Fruit fly (Drosophila melanogaster) whole organism, embryonic: ENCODE data around the gene MED14.
A peak's percentile ranks its signal among the peaks of the same experiment; 100 is the strongest.

Experiments used
- Atf-2 ChIP-seq: fragments of 200-800 bp; sonication (Bioruptor generic); optimal IDR thresholded peaks from 2 replicates; lab custom pipeline; 2016; ENCODE audit warnings: missing biosample characterization, missing genetic modification characterization
- Blimp-1 ChIP-seq: fragments of 200-800 bp; sonication (Bioruptor generic); optimal IDR thresholded peaks from 3 replicates; lab custom pipeline; 2018; ENCODE audit warnings: missing biosample characterization, missing genetic modification characterization, mild to moderate bottlenecking, moderate library complexity, missing genetic modification reagents
- CG10321 ChIP-seq: fragments of 200-800 bp; sonication (Bioruptor generic); IDR thresholded peaks from 2 replicates; pipeline ENCODE4 v1.3.6; 2022; ENCODE audit warnings: missing biosample characterization, missing genetic modification characterization
- CG11456 ChIP-seq: fragments of 200-800 bp; sonication (Bioruptor generic); IDR thresholded peaks from 3 replicates; pipeline ENCODE4 v1.3.6; 2022; ENCODE audit warnings: missing biosample characterization, missing genetic modification characterization
- CG12236 ChIP-seq: fragments of 200-800 bp; sonication (Bioruptor generic); optimal IDR thresholded peaks from 2 replicates; lab custom pipeline; 2016; ENCODE audit warnings: missing biosample characterization, missing genetic modification characterization
- CG1233 ChIP-seq: fragments of 200-800 bp; sonication (Bioruptor generic); optimal IDR thresholded peaks from 4 replicates; lab custom pipeline; 2018; ENCODE audit warnings: missing biosample characterization, mild to moderate bottlenecking, missing genetic modification characterization
- CG12391 ChIP-seq: fragments of 200-800 bp; sonication (Bioruptor generic); optimal IDR thresholded peaks from 3 replicates; lab custom pipeline; 2018; ENCODE audit warnings: missing biosample characterization, mild to moderate bottlenecking, missing genetic modification characterization, moderate library complexity
- CG12942 ChIP-seq: fragments of 200-800 bp; sonication (Bioruptor generic); optimal IDR thresholded peaks from 3 replicates; lab custom pipeline; 2016; ENCODE audit warnings: missing biosample characterization, missing genetic modification characterization
- CG15269 ChIP-seq: fragments of 200-800 bp; sonication (Bioruptor generic); optimal IDR thresholded peaks from 2 replicates; lab custom pipeline; 2018; ENCODE audit warnings: missing biosample characterization, mild to moderate bottlenecking, missing genetic modification characterization, moderate library complexity
- CG17359 ChIP-seq: fragments of 200-800 bp; sonication (Bioruptor generic); optimal IDR thresholded peaks from 3 replicates; lab custom pipeline; 2018; ENCODE audit warnings: missing biosample characterization, mild to moderate bottlenecking, missing genetic modification characterization, moderate library complexity
- CG17385 ChIP-seq: fragments of 200-800 bp; sonication (Bioruptor generic); optimal IDR thresholded peaks from 3 replicates; lab custom pipeline; 2018; ENCODE audit warnings: missing biosample characterization, mild to moderate bottlenecking, missing genetic modification characterization
- CG18262 ChIP-seq: fragments of 200-800 bp; optimal IDR thresholded peaks from 3 replicates; lab custom pipeline; 2019; ENCODE audit warnings: missing biosample characterization, mild to moderate bottlenecking, missing genetic modification characterization, moderate library complexity
- CG18619 ChIP-seq: fragments of 200-800 bp; sonication (Bioruptor generic); optimal IDR thresholded peaks from 3 replicates; lab custom pipeline; 2017; ENCODE audit warnings: missing biosample characterization, mild to moderate bottlenecking, missing genetic modification characterization
- CG2116 ChIP-seq: fragments of 200-800 bp; sonication (Bioruptor generic); optimal IDR thresholded peaks from 3 replicates; lab custom pipeline; 2018; ENCODE audit warnings: missing biosample characterization, mild to moderate bottlenecking, missing genetic modification characterization
- CG31224 ChIP-seq: fragments of 200-800 bp; sonication (Bioruptor generic); IDR thresholded peaks from 2 replicates; pipeline ENCODE4 v1.3.6; 2022; ENCODE audit warnings: missing biosample characterization, missing genetic modification characterization
- CG31365 ChIP-seq: fragments of 200-800 bp; sonication (Bioruptor generic); optimal IDR thresholded peaks from 2 replicates; lab custom pipeline; 2018; ENCODE audit warnings: missing biosample characterization, mild to moderate bottlenecking, missing genetic modification characterization
- CG34422 ChIP-seq: fragments of 200-800 bp; sonication (Bioruptor generic); IDR thresholded peaks from 3 replicates; pipeline ENCODE4 v1.3.6; 2022; ENCODE audit warnings: missing biosample characterization, missing genetic modification characterization
- CG3838 ChIP-seq: fragments of 200-800 bp; sonication (Bioruptor generic); optimal IDR thresholded peaks from 3 replicates; lab custom pipeline; 2016; ENCODE audit warnings: missing biosample characterization, missing genetic modification characterization
- CG4360 ChIP-seq: fragments of 200-800 bp; sonication (Bioruptor generic); IDR thresholded peaks from 2 replicates; pipeline ENCODE4 v1.3.6; 2022; ENCODE audit warnings: missing biosample characterization, missing genetic modification characterization
- CG4854 ChIP-seq: fragments of 200-800 bp; sonication (Bioruptor generic); optimal IDR thresholded peaks from 2 replicates; lab custom pipeline; 2016; ENCODE audit warnings: missing biosample characterization, missing genetic modification characterization, inconsistent platforms
- CG6272 ChIP-seq: fragments of 200-800 bp; sonication (Bioruptor generic); IDR thresholded peaks from 2 replicates; pipeline ENCODE4 v1.3.6; 2022; ENCODE audit warnings: missing biosample characterization, missing genetic modification characterization
- CG7271 ChIP-seq: fragments of 200-800 bp; sonication (Bioruptor generic); optimal IDR thresholded peaks from 2 replicates; lab custom pipeline; 2018; ENCODE audit warnings: missing biosample characterization, mild to moderate bottlenecking, missing genetic modification characterization, moderate library complexity
- CG8765 ChIP-seq: fragments of 200-800 bp; sonication (Bioruptor generic); IDR thresholded peaks from 2 replicates; pipeline ENCODE4 v1.3.6; 2022; ENCODE audit warnings: missing biosample characterization, missing genetic modification characterization
- CG9932 ChIP-seq: fragments of 200-800 bp; sonication (Bioruptor generic); IDR thresholded peaks from 2 replicates; pipeline ENCODE4 v1.3.6; 2022; ENCODE audit warnings: missing biosample characterization, missing genetic modification characterization
- GATAe ChIP-seq: fragments of 200-800 bp; sonication (Bioruptor generic); conservative IDR thresholded peaks from 2 replicates; pipeline ENCODE4 v1.3.6; 2022; ENCODE audit warnings: missing biosample characterization, missing genetic modification characterization
- HLH54F ChIP-seq: fragments of 200-800 bp; sonication (Bioruptor generic); optimal IDR thresholded peaks from 3 replicates; lab custom pipeline; 2016; ENCODE audit warnings: missing biosample characterization, missing genetic modification characterization
- Max ChIP-seq: fragments of 200-800 bp; sonication (Bioruptor generic); optimal IDR thresholded peaks from 2 replicates; lab custom pipeline; 2016; ENCODE audit warnings: missing biosample characterization, mild to moderate bottlenecking, missing genetic modification characterization
- NFAT ChIP-seq: fragments of 200-800 bp; sonication (Bioruptor generic); IDR thresholded peaks from 2 replicates; pipeline ENCODE4 v1.3.6; 2022; ENCODE audit warnings: missing biosample characterization, missing genetic modification characterization
- Oaz ChIP-seq: fragments of 200-800 bp; sonication (Bioruptor generic); IDR thresholded peaks from 2 replicates; pipeline ENCODE4 v1.3.6; 2022; ENCODE audit warnings: missing biosample characterization, missing genetic modification characterization
- Sox102F ChIP-seq: fragments of 200-800 bp; sonication (Bioruptor generic); optimal IDR thresholded peaks from 2 replicates; lab custom pipeline; 2018; ENCODE audit warnings: missing biosample characterization, mild to moderate bottlenecking, missing genetic modification characterization, moderate library complexity
- Tbp ChIP-seq: fragments of >200 bp; optimal IDR thresholded peaks from 2 replicates; lab custom pipeline; 2018; ENCODE audit warnings: missing biosample characterization, missing genetic modification characterization
- Xrp1 ChIP-seq: fragments of 200-800 bp; sonication (Bioruptor generic); IDR thresholded peaks from 2 replicates; pipeline ENCODE4 v1.3.6; 2022; ENCODE audit warnings: missing biosample characterization, missing genetic modification characterization
- ash1 ChIP-seq: fragments of 200-800 bp; sonication (Bioruptor generic); optimal IDR thresholded peaks from 2 replicates; lab custom pipeline; 2018; ENCODE audit warnings: missing biosample characterization, mild to moderate bottlenecking, missing genetic modification characterization
- az2 ChIP-seq: fragments of 200-800 bp; sonication (Bioruptor generic); optimal IDR thresholded peaks from 3 replicates; lab custom pipeline; 2016; ENCODE audit warnings: missing biosample characterization, missing genetic modification characterization
- chn ChIP-seq: fragments of 200-800 bp; sonication (Bioruptor generic); optimal IDR thresholded peaks from 2 replicates; lab custom pipeline; 2016; ENCODE audit warnings: missing biosample characterization, missing genetic modification characterization
- disco-r ChIP-seq: fragments of 200-800 bp; sonication (Bioruptor generic); optimal IDR thresholded peaks from 2 replicates; lab custom pipeline; 2016; ENCODE audit warnings: missing biosample characterization, missing genetic modification characterization
- dpn ChIP-seq, 2 experiments: fragments of 200-800 bp; sonication (Bioruptor generic); optimal IDR thresholded peaks; 3 replicates each; lab custom pipeline; 2016; ENCODE audit warnings: missing biosample characterization in 2 of 2, missing genetic modification characterization in 2 of 2
- eve ChIP-seq, 2 experiments: fragments of >200 bp; optimal IDR thresholded peaks; 2 replicates each; lab custom pipeline; 2017; ENCODE audit warnings: missing biosample characterization in 2 of 2, missing genetic modification characterization in 2 of 2
- fd102C ChIP-seq: fragments of 200-800 bp; sonication (Bioruptor generic); optimal IDR thresholded peaks from 2 replicates; lab custom pipeline; 2018; ENCODE audit warnings: missing biosample characterization, mild to moderate bottlenecking, missing genetic modification characterization, moderate library complexity
- gem ChIP-seq: fragments of 200-800 bp; sonication (Bioruptor generic); optimal IDR thresholded peaks from 2 replicates; lab custom pipeline; 2019; ENCODE audit warnings: missing biosample characterization, mild to moderate bottlenecking, missing genetic modification characterization, moderate library complexity
- gsb ChIP-seq: fragments of 200-800 bp; sonication (Bioruptor generic); IDR thresholded peaks from 2 replicates; pipeline ENCODE4 v1.3.6; 2022; ENCODE audit warnings: missing biosample characterization, missing genetic modification characterization
- hkb ChIP-seq, 2 experiments: fragments of 200-800 bp in 1 of 2; fragments of >200 bp in 1 of 2; sonication (Bioruptor generic) in 1 of 2; IDR thresholded peaks in 1 of 2; optimal IDR thresholded peaks in 1 of 2; 2 replicates each; pipeline versions ENCODE4 v1.3.6 to Lab custom; 2017 to 2022; ENCODE audit warnings: missing biosample characterization in 1 of 2, missing genetic modification characterization in 1 of 2
- pnt ChIP-seq: fragments of 200-800 bp; sonication (Bioruptor generic); optimal IDR thresholded peaks from 3 replicates; lab custom pipeline; 2016; ENCODE audit warnings: missing biosample characterization, missing genetic modification characterization
- sens ChIP-seq: fragments of 200-800 bp; sonication (Bioruptor generic); peaks from one replicate; lab custom pipeline; 2016; ENCODE audit warnings: missing biosample characterization, missing genetic modification characterization
- sqz ChIP-seq: fragments of 200-800 bp; sonication (Bioruptor generic); optimal IDR thresholded peaks from 3 replicates; lab custom pipeline; 2018; ENCODE audit warnings: missing biosample characterization, mild to moderate bottlenecking, missing genetic modification characterization
- ssp ChIP-seq: fragments of 200-800 bp; sonication (Bioruptor generic); IDR thresholded peaks from 2 replicates; pipeline ENCODE4 v1.3.6; 2022; ENCODE audit warnings: missing biosample characterization, missing genetic modification characterization
- sug ChIP-seq: fragments of 200-800 bp; optimal IDR thresholded peaks from 2 replicates; lab custom pipeline; 2019; ENCODE audit warnings: missing biosample characterization, mild to moderate bottlenecking, missing genetic modification characterization, moderate library complexity
- tgo ChIP-seq: fragments of 200-800 bp; sonication (Bioruptor generic); IDR thresholded peaks from 3 replicates; pipeline ENCODE4 v1.3.6; 2022; ENCODE audit warnings: missing biosample characterization, missing genetic modification characterization
- unpg ChIP-seq: fragments of 200-800 bp; sonication (Bioruptor generic); optimal IDR thresholded peaks from 3 replicates; lab custom pipeline; 2018; ENCODE audit warnings: missing biosample characterization, mild to moderate bottlenecking, missing genetic modification characterization, moderate library complexity
- zfh1 ChIP-seq: fragments of 200-800 bp; sonication (Bioruptor generic); IDR thresholded peaks from 3 replicates; pipeline ENCODE4 v1.3.6; 2022; ENCODE audit warnings: missing biosample characterization, missing genetic modification characterization

The MED14 gene

DNA sequence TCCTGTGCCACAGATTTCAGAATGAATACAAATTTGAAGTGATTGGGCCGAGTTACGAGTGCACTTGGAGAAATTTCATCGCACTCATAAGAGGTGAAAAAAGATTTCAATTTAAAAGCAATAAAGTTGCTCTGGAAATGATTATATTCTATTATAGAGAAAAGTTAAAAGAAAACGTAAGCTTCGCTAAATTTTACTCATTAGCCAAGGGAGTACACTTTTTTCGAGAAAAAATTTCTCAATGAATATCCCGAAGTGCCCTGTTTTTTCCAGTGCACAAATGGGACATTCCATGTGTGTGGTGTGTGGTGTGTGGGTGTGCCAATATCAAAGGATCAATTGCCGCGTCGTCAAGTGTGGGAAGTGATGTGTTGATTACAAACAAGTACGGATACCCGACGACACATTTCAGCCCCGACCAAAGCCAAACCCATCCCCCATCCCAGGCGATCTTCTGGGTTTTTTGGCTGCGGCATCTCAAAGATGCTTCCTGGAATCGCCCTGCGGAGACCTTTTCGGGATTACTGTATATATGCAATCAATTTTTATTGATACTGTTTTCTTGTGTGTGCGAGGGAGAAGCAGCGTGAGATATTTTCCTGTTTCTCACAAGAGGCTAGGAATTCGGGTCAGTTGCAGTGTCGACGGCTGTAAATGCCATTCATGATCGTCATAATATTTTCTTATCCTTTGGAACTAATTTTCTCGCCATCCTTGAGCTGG, 20.7 kb downstream of the MED14 start (continued):
- peak; percentile 76 for TF ChIP-seq CG18262 (tag; lab: Kevin White, UChicago)
- peak; percentile 8 for TF ChIP-seq HLH54F (GFP tag; lab: Kevin White, UChicago)
- TF ChIP-seq Tbp, result no peak
- peak; percentile 79 for TF ChIP-seq CG8765 (GFP tag; lab: Robert Waterston, UW)
- no peak for TF ChIP-seq CG11456 (GFP tag; lab: Robert Waterston, UW)
- TF ChIP-seq CG31224 (GFP tag; lab: Robert Waterston, UW), result no peak
- no peak for TF ChIP-seq gsb (GFP tag; lab: Robert Waterston, UW)
- peak; percentile 46 for TF ChIP-seq CG18619 (GFP tag; lab: Kevin White, UChicago)
- peak; percentile 31 for TF ChIP-seq Max (GFP tag; lab: Kevin White, UChicago)
- TF ChIP-seq CG4360 (GFP tag; lab: Robert Waterston, UW), result peak; percentile 43; the same call in 1 of the 2 replicates
- TF ChIP-seq sens (GFP tag; lab: Kevin White, UChicago), result peak; percentile 95
- no peak for TF ChIP-seq CG10321 (GFP tag; lab: Robert Waterston, UW)
- TF ChIP-seq CG7271 (tag; lab: Kevin White, UChicago), result peak; percentile 27
- no peak for TF ChIP-seq CG17385
- no peak for TF ChIP-seq ssp (GFP tag; lab: Robert Waterston, UW)
- TF ChIP-seq disco-r, result no peak
- TF ChIP-seq CG15269 (tag; lab: Kevin White, UChicago), result peak; percentile 0
- peak; percentile 14 for TF ChIP-seq CG1233 (GFP tag; lab: Kevin White, UChicago)
- TF ChIP-seq CG17359 (tag; lab: Kevin White, UChicago), result peak; percentile 30
- peak; percentile 22 for TF ChIP-seq pnt
- TF ChIP-seq Xrp1 (GFP tag; lab: Robert Waterston, UW), result peak; percentile 85
- TF ChIP-seq GATAe (GFP tag; lab: Robert Waterston, UW), result no peak
- no peak for TF ChIP-seq CG31365 (tag; lab: Kevin White, UChicago)
- no peak for TF ChIP-seq CG9932
- no peak for TF ChIP-seq CG4854
- peak; percentile 49; the same call in 2 of the 3 replicates for TF ChIP-seq CG34422 (GFP tag; lab: Robert Waterston, UW)
- no peak for TF ChIP-seq NFAT (GFP tag; lab: Robert Waterston, UW)
- TF ChIP-seq CG12942 (GFP tag; lab: Kevin White, UChicago), result peak; percentile 12
- peak; percentile 70 for TF ChIP-seq zfh1 (GFP tag; lab: Robert Waterston, UW)
- no peak for TF ChIP-seq ash1 (GFP tag; lab: Kevin White, UChicago)
- TF ChIP-seq dpn (GFP tag; optimal IDR thresholded peaks at IDR 0.05; lab: Kevin White, UChicago), result peak; percentile 19 to 37
- peak; percentile 58 for TF ChIP-seq Blimp-1
- TF ChIP-seq eve (GFP tag; optimal IDR thresholded peaks at IDR 0.05; lab: Kevin White, UChicago), result peak in 1 of 2 experiments; percentile 75
- TF ChIP-seq chn (GFP tag; lab: Kevin White, UChicago), result peak; percentile 40
- peak; percentile 81 for TF ChIP-seq gem (tag; lab: Kevin White, UChicago)
- no peak for TF ChIP-seq Oaz
- no peak for TF ChIP-seq sug
- TF ChIP-seq fd102C, result peak; percentile 97
- peak; percentile 59 for TF ChIP-seq CG12391 (tag; lab: Kevin White, UChicago)
- peak; percentile 22 for TF ChIP-seq sqz (GFP tag; lab: Kevin White, UChicago)
- TF ChIP-seq unpg (GFP tag; lab: Kevin White, UChicago), result peak; percentile 53
- TF ChIP-seq CG6272 (GFP tag; lab: Robert Waterston, UW), result no peak
- no peak for TF ChIP-seq hkb (optimal IDR thresholded peaks at IDR 0.05; lab: Kevin White, UChicago)
- TF ChIP-seq hkb (GFP tag; IDR thresholded peaks at IDR 0.05; lab: Robert Waterston, UW), result peak; percentile 54
- no peak for TF ChIP-seq CG3838 (GFP tag; lab: Kevin White, UChicago)
- peak; percentile 44 for TF ChIP-seq CG2116 (GFP tag; lab: Kevin White, UChicago)
- peak; percentile 13 for TF ChIP-seq CG12236 (GFP tag; lab: Kevin White, UChicago)
- TF ChIP-seq Sox102F, result peak; percentile 33
- no peak for TF ChIP-seq tgo (GFP tag; lab: Robert Waterston, UW)
- TF ChIP-seq az2 (GFP tag; lab: Kevin White, UChicago), result peak; percentile 56
- TF ChIP-seq Atf-2 (GFP tag; lab: Kevin White, UChicago), result no peak
